Fruit fly (Drosophila melanogaster) whole organism, prepupa: ENCODE results near the gene CkIalpha.

Experiments used
- Blimp-1 ChIP-seq: fragments of 200-800 bp; sonication (Bioruptor generic); optimal IDR thresholded peaks from 3 replicates; lab custom pipeline; 2017; ENCODE audit warnings: missing biosample characterization, missing genetic modification characterization, mild to moderate bottlenecking, moderate library complexity, missing genetic modification reagents
- CG10631 ChIP-seq: fragments of 200-800 bp; sonication (Bioruptor generic); optimal IDR thresholded peaks from 2 replicates; lab custom pipeline; 2016; ENCODE audit warnings: missing biosample characterization, missing genetic modification characterization
- CG10669 ChIP-seq: fragments of 200-800 bp; sonication (Bioruptor generic); optimal IDR thresholded peaks from 3 replicates; lab custom pipeline; 2018; ENCODE audit warnings: missing biosample characterization, mild to moderate bottlenecking, missing genetic modification characterization, moderate library complexity
- CG11762 ChIP-seq: fragments of 200-800 bp; sonication (Bioruptor generic); optimal IDR thresholded peaks from 3 replicates; lab custom pipeline; 2016; ENCODE audit warnings: missing biosample characterization, missing genetic modification characterization; ENCODE audit not compliant: insufficient read depth
- CG11902 ChIP-seq: fragments of 200-800 bp; sonication (Bioruptor generic); optimal IDR thresholded peaks from 3 replicates; lab custom pipeline; 2016; ENCODE audit warnings: missing biosample characterization, missing genetic modification characterization
- CG15336 ChIP-seq: fragments of 200-800 bp; sonication (Bioruptor generic); IDR thresholded peaks from 2 replicates; pipeline ENCODE4 v1.3.6; 2022; ENCODE audit warnings: missing biosample characterization, missing genetic modification characterization
- CG16779 ChIP-seq: fragments of 200-800 bp; sonication (Bioruptor generic); optimal IDR thresholded peaks from 3 replicates; lab custom pipeline; 2017; ENCODE audit warnings: missing biosample characterization, mild to moderate bottlenecking, missing genetic modification characterization
- CG3032 ChIP-seq: fragments of 200-800 bp; optimal IDR thresholded peaks from 2 replicates; lab custom pipeline; 2019; ENCODE audit warnings: missing biosample characterization, mild to moderate bottlenecking, missing genetic modification characterization, moderate library complexity
- CG31627 ChIP-seq: fragments of 200-800 bp; sonication (Bioruptor generic); optimal IDR thresholded peaks from 3 replicates; lab custom pipeline; 2016; ENCODE audit warnings: missing biosample characterization, missing genetic modification characterization
- CG32006 ChIP-seq: fragments of 200-800 bp; sonication (Bioruptor generic); optimal IDR thresholded peaks from 3 replicates; lab custom pipeline; 2017; ENCODE audit warnings: missing biosample characterization, mild to moderate bottlenecking, missing genetic modification characterization
- CG34406 ChIP-seq: fragments of 200-800 bp; sonication (Bioruptor generic); optimal IDR thresholded peaks from 3 replicates; lab custom pipeline; 2016; ENCODE audit warnings: missing biosample characterization, missing genetic modification characterization
- CG3919 ChIP-seq: fragments of 200-800 bp; sonication (Bioruptor generic); optimal IDR thresholded peaks from 3 replicates; lab custom pipeline; 2016; ENCODE audit warnings: missing biosample characterization, missing genetic modification characterization
- CG4318 ChIP-seq: fragments of 200-800 bp; sonication (Bioruptor generic); optimal IDR thresholded peaks from 3 replicates; lab custom pipeline; 2017; ENCODE audit warnings: missing biosample characterization, mild to moderate bottlenecking, missing genetic modification characterization
- CG6163 ChIP-seq: fragments of 200-800 bp; sonication (Bioruptor generic); IDR thresholded peaks from 3 replicates; pipeline ENCODE4 v1.3.6; 2022; ENCODE audit warnings: missing biosample characterization, missing genetic modification characterization
- CG6276 ChIP-seq: fragments of 200-800 bp; sonication (Bioruptor generic); optimal IDR thresholded peaks from 2 replicates; lab custom pipeline; 2017; ENCODE audit warnings: missing biosample characterization, mild to moderate bottlenecking, missing genetic modification characterization
- CG6792 ChIP-seq: fragments of 200-800 bp; sonication (Bioruptor generic); optimal IDR thresholded peaks from 3 replicates; lab custom pipeline; 2016; ENCODE audit warnings: missing biosample characterization, missing genetic modification characterization
- CG6808 ChIP-seq: fragments of 200-800 bp; sonication (Bioruptor generic); optimal IDR thresholded peaks from 3 replicates; lab custom pipeline; 2017; ENCODE audit warnings: missing biosample characterization, missing genetic modification characterization, mild to moderate bottlenecking, moderate library complexity, missing genetic modification reagents
- CG6854 ChIP-seq: fragments of 200-800 bp; sonication (Bioruptor generic); optimal IDR thresholded peaks from 2 replicates; lab custom pipeline; 2017; ENCODE audit warnings: missing biosample characterization, mild to moderate bottlenecking, missing genetic modification characterization
- CG7368 ChIP-seq: fragments of 200-800 bp; sonication (Bioruptor generic); optimal IDR thresholded peaks from 3 replicates; lab custom pipeline; 2016; ENCODE audit warnings: missing biosample characterization, missing genetic modification characterization
- CG8119 ChIP-seq: fragments of 200-800 bp; sonication (Bioruptor generic); IDR thresholded peaks from 3 replicates; pipeline ENCODE4 v1.3.6; 2022; ENCODE audit warnings: missing biosample characterization, missing genetic modification characterization
- CG8319 ChIP-seq: fragments of 200-800 bp; sonication (Bioruptor generic); optimal IDR thresholded peaks from 3 replicates; lab custom pipeline; 2016; ENCODE audit warnings: missing biosample characterization, missing genetic modification characterization
- CG9139 ChIP-seq: fragments of 200-800 bp; sonication (Bioruptor generic); optimal IDR thresholded peaks from 3 replicates; lab custom pipeline; 2017; ENCODE audit warnings: missing biosample characterization, mild to moderate bottlenecking, missing genetic modification characterization
- Eip78C ChIP-seq: fragments of 200-800 bp; sonication (Bioruptor generic); peaks from one replicate; lab custom pipeline; 2016; ENCODE audit warnings: missing biosample characterization, missing genetic modification characterization
- Eip93F ChIP-seq: fragments of 200-800 bp; sonication (Bioruptor generic); optimal IDR thresholded peaks from 2 replicates; lab custom pipeline; 2016; ENCODE audit warnings: missing biosample characterization, mild to moderate bottlenecking, missing genetic modification characterization
- Ets21C ChIP-seq: fragments of 200-800 bp; sonication (Bioruptor generic); optimal IDR thresholded peaks from 3 replicates; lab custom pipeline; 2016; ENCODE audit warnings: missing biosample characterization, missing genetic modification characterization
- Hr38 ChIP-seq: sonication (Bioruptor generic); optimal IDR thresholded peaks from 2 replicates; lab custom pipeline; 2016; ENCODE audit warnings: missing biosample characterization, missing genetic modification characterization
- Hr39 ChIP-seq: fragments of 200-800 bp; sonication (Bioruptor generic); optimal IDR thresholded peaks from 2 replicates; lab custom pipeline; 2016; ENCODE audit warnings: missing biosample characterization, missing genetic modification characterization
- Lpt ChIP-seq: fragments of 200-800 bp; sonication (Bioruptor generic); optimal IDR thresholded peaks from 3 replicates; lab custom pipeline; 2016; ENCODE audit warnings: missing biosample characterization, missing genetic modification characterization
- Met ChIP-seq: fragments of 200-800 bp; sonication (Bioruptor generic); optimal IDR thresholded peaks from 3 replicates; lab custom pipeline; 2016; ENCODE audit warnings: missing biosample characterization, missing genetic modification characterization
- OdsH ChIP-seq: fragments of 200-800 bp; sonication (Bioruptor generic); optimal IDR thresholded peaks from 3 replicates; lab custom pipeline; 2016; ENCODE audit warnings: missing biosample characterization, missing genetic modification characterization
- Smox ChIP-seq: fragments of 200-800 bp; sonication (Bioruptor generic); optimal IDR thresholded peaks from 3 replicates; lab custom pipeline; 2016; ENCODE audit warnings: missing biosample characterization, missing genetic modification characterization
- Sox102F ChIP-seq: fragments of 200-800 bp; sonication (Bioruptor generic); optimal IDR thresholded peaks from 2 replicates; lab custom pipeline; 2016; ENCODE audit warnings: missing biosample characterization, mild to moderate bottlenecking, missing genetic modification characterization
- Sox14 ChIP-seq: fragments of 200-800 bp; sonication (Bioruptor generic); optimal IDR thresholded peaks from 3 replicates; lab custom pipeline; 2016; ENCODE audit warnings: missing biosample characterization, missing genetic modification characterization
- Sox15 ChIP-seq: fragments of 200-800 bp; sonication (Bioruptor generic); optimal IDR thresholded peaks from 3 replicates; lab custom pipeline; 2016; ENCODE audit warnings: missing biosample characterization, missing genetic modification characterization
- achi ChIP-seq: fragments of 200-800 bp; sonication (Bioruptor generic); optimal IDR thresholded peaks from 3 replicates; lab custom pipeline; 2016; ENCODE audit warnings: missing biosample characterization, missing genetic modification characterization
- cyc ChIP-seq: fragments of 200-800 bp; sonication (Bioruptor generic); optimal IDR thresholded peaks from 3 replicates; lab custom pipeline; 2016; ENCODE audit warnings: missing biosample characterization, missing genetic modification characterization
- dsx ChIP-seq: fragments of 200-800 bp; optimal IDR thresholded peaks from 3 replicates; lab custom pipeline; 2019; ENCODE audit warnings: missing biosample characterization, mild to moderate bottlenecking, missing genetic modification characterization, moderate library complexity; ENCODE audit not compliant: poor library complexity, severe bottlenecking
- esn ChIP-seq: fragments of 200-800 bp; sonication (Bioruptor generic); optimal IDR thresholded peaks from 2 replicates; lab custom pipeline; 2016; ENCODE audit warnings: missing biosample characterization, mild to moderate bottlenecking, missing genetic modification characterization, moderate library complexity
- fkh ChIP-seq: fragments of 200-800 bp; sonication (Bioruptor generic); optimal IDR thresholded peaks from 3 replicates; lab custom pipeline; 2017; ENCODE audit warnings: missing biosample characterization, mild to moderate bottlenecking, missing genetic modification characterization, moderate library complexity
- lz ChIP-seq: fragments of 200-800 bp; sonication (Bioruptor generic); optimal IDR thresholded peaks from 3 replicates; lab custom pipeline; 2016; ENCODE audit warnings: missing biosample characterization, missing genetic modification characterization
- net ChIP-seq: fragments of 200-800 bp; sonication (Bioruptor generic); optimal IDR thresholded peaks from 3 replicates; lab custom pipeline; 2016; ENCODE audit warnings: missing biosample characterization, missing genetic modification characterization
- salr ChIP-seq, 2 experiments: fragments of 200-800 bp; sonication (Bioruptor generic); optimal IDR thresholded peaks; 3 replicates each; lab custom pipeline; 2016 to 2018; ENCODE audit warnings: missing biosample characterization in 2 of 2, missing genetic modification characterization in 2 of 2, mild to moderate bottlenecking in 1 of 2
- spab ChIP-seq: fragments of 200-800 bp; sonication (Bioruptor generic); optimal IDR thresholded peaks from 2 replicates; lab custom pipeline; 2017; ENCODE audit warnings: missing biosample characterization, mild to moderate bottlenecking, missing genetic modification characterization, missing genetic modification reagents
- ss ChIP-seq, 2 experiments: fragments of 200-800 bp; sonication (Bioruptor generic); optimal IDR thresholded peaks; 2 replicates in 1 of 2; 3 replicates in 1 of 2; lab custom pipeline; 2017 to 2018; ENCODE audit warnings: mild to moderate bottlenecking in 2 of 2, missing biosample characterization in 2 of 2, missing genetic modification characterization in 2 of 2, moderate library complexity in 1 of 2
- svp ChIP-seq: fragments of 200-800 bp; sonication (Bioruptor generic); peaks from one replicate; lab custom pipeline; 2016; ENCODE audit warnings: missing biosample characterization, missing genetic modification characterization
- topi ChIP-seq: fragments of 200-800 bp; sonication (Bioruptor generic); optimal IDR thresholded peaks from 3 replicates; lab custom pipeline; 2016; ENCODE audit warnings: missing biosample characterization, missing genetic modification characterization
- vri ChIP-seq: fragments of 200-800 bp; sonication (Bioruptor generic); optimal IDR thresholded peaks from 3 replicates; lab custom pipeline; 2016; ENCODE audit warnings: missing biosample characterization, mild to moderate bottlenecking, missing genetic modification characterization

The CkIalpha gene

dm6 chrX:12673833-12674541 lies 20.6 kb downstream of the CkIalpha start (continued):
- TF ChIP-seq Sox102F (peak; percentile 21), CG6276 (peak; percentile 29), Smox (GFP tag; lab: Kevin White, UChicago) (no peak), CG7368 (peak; percentile 22), CG9139 (GFP tag; lab: Kevin White, UChicago) (peak; percentile 83), CG16779 (tag; lab: Kevin White, UChicago) (peak; percentile 32), cyc (GFP tag; lab: Kevin White, UChicago) (no peak), net (GFP tag; lab: Kevin White, UChicago) (no peak), CG6792 (GFP tag; lab: Kevin White, UChicago) (no peak), fkh (GFP tag; lab: Kevin White, UChicago) (peak; percentile 49)

DNA sequence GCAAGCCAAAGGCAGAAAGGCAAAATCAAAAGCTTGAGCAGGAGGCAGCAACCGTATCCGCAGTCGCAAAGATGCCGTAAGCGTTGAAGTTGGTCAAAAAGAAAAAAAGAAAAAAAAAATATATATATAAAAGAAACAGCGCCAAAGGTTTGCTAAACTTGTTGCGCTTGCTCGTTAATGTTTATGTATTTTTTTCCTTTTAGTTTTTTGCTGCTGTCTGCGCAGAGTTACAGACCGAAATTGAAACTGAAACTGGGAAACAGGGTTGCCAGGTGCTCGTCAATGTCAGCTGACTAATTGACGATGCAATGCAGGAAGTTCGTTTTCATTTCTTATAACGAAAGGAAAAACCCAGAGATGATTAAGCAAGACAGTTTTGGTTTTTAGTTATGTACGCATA lies 21.9 kb downstream of the CkIalpha start:
- TF ChIP-seq CG15336 (GFP tag; lab: Robert Waterston, UW) (0 out of 2 replicates have a peak, but pooled peaks have one; percentile 24), CG34406 (GFP tag; lab: Kevin White, UChicago) (no peak), lz (peak; percentile 5), CG9139 (GFP tag; lab: Kevin White, UChicago) (peak; percentile 56), cyc (GFP tag; lab: Kevin White, UChicago) (peak; percentile 6), Blimp-1 (GFP tag; lab: Kevin White, UChicago) (peak; percentile 61), CG7368 (no peak), CG8319 (peak; percentile 16), topi (peak; percentile 6), Smox (GFP tag; lab: Kevin White, UChicago) (no peak), esn (peak; percentile 12), CG10669 (peak; percentile 25), ss (GFP tag; optimal IDR thresholded peaks at IDR 0.05; lab: Kevin White, UChicago) (peak; percentile 77 to 78), CG11902 (no peak), CG16779 (tag; lab: Kevin White, UChicago) (peak; percentile 20), OdsH (GFP tag; lab: Kevin White, UChicago) (no peak), Met (GFP tag; lab: Kevin White, UChicago) (peak; percentile 11), Hr39 (GFP tag; lab: Kevin White, UChicago) (no peak), Eip93F (peak; percentile 43), fkh (GFP tag; lab: Kevin White, UChicago) (no peak), CG3919 (GFP tag; lab: Kevin White, UChicago) (peak; percentile 25), CG6808 (GFP tag; lab: Kevin White, UChicago) (peak; percentile 48), svp (GFP tag; lab: Kevin White, UChicago) (peak; percentile 65), CG8119 (peak; percentile 52; the same call in 2 of the 3 replicates), Sox15 (no peak), Eip78C (GFP tag; lab: Kevin White, UChicago) (peak; percentile 79), vri (GFP tag; lab: Kevin White, UChicago) (peak; percentile 20), CG6163 (peak; percentile 74; the same call in 2 of the 3 replicates), CG6854 (peak; percentile 48), Lpt (GFP tag; lab: Kevin White, UChicago) (peak; percentile 25), CG32006 (GFP tag; lab: Kevin White, UChicago) (no peak), spab (GFP tag; lab: Kevin White, UChicago) (peak; percentile 13), Sox14 (no peak), CG31627 (peak; percentile 23), dsx (GFP tag; lab: Kevin White, UChicago) (peak; percentile 45), CG10631 (GFP tag; lab: Kevin White, UChicago) (no peak), Sox102F (peak; percentile 30), salr (GFP tag; optimal IDR thresholded peaks at IDR 0.05; lab: Kevin White, UChicago) (peak in 1 of 2 experiments; percentile 7), CG11762 (GFP tag; lab: Kevin White, UChicago) (no peak), Ets21C (no peak), CG3032 (peak; percentile 26), achi (GFP tag; lab: Kevin White, UChicago) (no peak), CG6792 (GFP tag; lab: Kevin White, UChicago) (no peak), Hr38 (no peak), CG4318 (no peak), net (GFP tag; lab: Kevin White, UChicago) (peak; percentile 43)
